Worm (Caenorhabditis elegans) whole organism, L3 larva: ENCODE measurements around the gene scc-1.
A peak's percentile ranks its signal among the peaks of the same experiment; 100 is the strongest.

Source experiments
- R02D3.7 ChIP-seq: fragments of 150-350 bp; optimal IDR thresholded peaks from 2 replicates; lab custom pipeline; 2014; ENCODE audit warnings: missing biosample characterization, missing genetic modification characterization
- ZK546.5 ChIP-seq: sonication (generic microtip); optimal IDR thresholded peaks from 2 replicates; lab custom pipeline; 2017; ENCODE audit warnings: missing biosample characterization, missing genetic modification characterization
- aly-2 ChIP-seq: fragments of 150-350 bp; optimal IDR thresholded peaks from 2 replicates; lab custom pipeline; 2014; ENCODE audit warnings: missing biosample characterization, missing genetic modification characterization
- ama-1 ChIP-seq: fragments of 150-350 bp; optimal IDR thresholded peaks from 2 replicates; lab custom pipeline; 2018
- ceh-16 ChIP-seq: sonication (generic microtip); optimal IDR thresholded peaks from 2 replicates; lab custom pipeline; 2017; ENCODE audit warnings: missing biosample characterization, missing genetic modification characterization
- ceh-28 ChIP-seq: fragments of 150-350 bp; optimal IDR thresholded peaks from 2 replicates; lab custom pipeline; 2014; ENCODE audit warnings: missing biosample characterization, missing genetic modification reagents, missing genetic modification characterization
- ceh-82 ChIP-seq: fragments of 150-350 bp; optimal IDR thresholded peaks from 2 replicates; lab custom pipeline; 2014; ENCODE audit warnings: missing biosample characterization, missing genetic modification characterization
- daf-12 ChIP-seq: fragments of 150-350 bp; optimal IDR thresholded peaks from 2 replicates; lab custom pipeline; 2014; ENCODE audit warnings: missing biosample characterization, missing genetic modification reagents, missing genetic modification characterization
- egl-27 ChIP-seq: sonication (generic microtip); optimal IDR thresholded peaks from 4 replicates; lab custom pipeline; 2017; ENCODE audit warnings: missing biosample characterization, missing genetic modification reagents, missing genetic modification characterization
- egl-5 ChIP-seq: fragments of 150-350 bp; optimal IDR thresholded peaks from 2 replicates; lab custom pipeline; 2017; ENCODE audit warnings: missing biosample characterization, missing genetic modification reagents, missing genetic modification characterization, inconsistent platforms
- elt-2 ChIP-seq: sonication (generic microtip); optimal IDR thresholded peaks from 2 replicates; lab custom pipeline; 2016; ENCODE audit warnings: missing genetic modification reagents, mild to moderate bottlenecking, missing genetic modification characterization, missing compliant biosample characterization
- elt-3 ChIP-seq, 3 experiments: fragments of 150-350 bp in 1 of 3; sonication (generic microtip) in 2 of 3; optimal IDR thresholded peaks; 2 replicates in 2 of 3; 4 replicates in 1 of 3; lab custom pipeline; 2014 to 2017; ENCODE audit warnings: missing biosample characterization in 3 of 3, missing genetic modification characterization in 3 of 3
- eor-1 ChIP-seq, 2 experiments: fragments of 150-350 bp; optimal IDR thresholded peaks; 2 replicates each; lab custom pipeline; 2014 to 2018; ENCODE audit warnings: missing biosample characterization in 2 of 2, missing genetic modification characterization in 2 of 2
- hmg-11 ChIP-seq: sonication (generic microtip); optimal IDR thresholded peaks from 2 replicates; lab custom pipeline; 2016; ENCODE audit warnings: missing genetic modification characterization, missing compliant biosample characterization
- jun-1 ChIP-seq: fragments of 150-350 bp; optimal IDR thresholded peaks from 2 replicates; lab custom pipeline; 2014; ENCODE audit warnings: missing biosample characterization, missing genetic modification reagents, missing genetic modification characterization
- lin-15B ChIP-seq: fragments of 150-350 bp; optimal IDR thresholded peaks from 2 replicates; lab custom pipeline; 2014; ENCODE audit warnings: missing biosample characterization, missing genetic modification characterization
- lin-39 ChIP-seq: fragments of 150-350 bp; optimal IDR thresholded peaks from 2 replicates; lab custom pipeline; 2018; ENCODE audit warnings: missing biosample characterization, missing genetic modification reagents, missing genetic modification characterization
- lsy-12 ChIP-seq: sonication (generic microtip); optimal IDR thresholded peaks from 2 replicates; lab custom pipeline; 2016; ENCODE audit warnings: mild to moderate bottlenecking, missing genetic modification characterization, missing compliant biosample characterization
- mdl-1 ChIP-seq: fragments of 150-350 bp; optimal IDR thresholded peaks from 2 replicates; lab custom pipeline; 2014; ENCODE audit warnings: missing biosample characterization, missing genetic modification characterization
- nfya-1 ChIP-seq: sonication (generic microtip); optimal IDR thresholded peaks from 2 replicates; lab custom pipeline; 2017; ENCODE audit warnings: missing genetic modification characterization, mild to moderate bottlenecking, missing compliant biosample characterization, antibody characterized with exemption, moderate library complexity; ENCODE audit not compliant: insufficient read depth
- nhr-23 ChIP-seq: fragments of 150-350 bp; optimal IDR thresholded peaks from 2 replicates; lab custom pipeline; 2014; ENCODE audit warnings: missing biosample characterization, missing genetic modification reagents, missing genetic modification characterization
- nhr-25 ChIP-seq: sonication (generic microtip); optimal IDR thresholded peaks from 2 replicates; lab custom pipeline; 2017; ENCODE audit warnings: missing biosample characterization, missing genetic modification characterization
- nhr-28 ChIP-seq: fragments of 150-350 bp; optimal IDR thresholded peaks from 2 replicates; lab custom pipeline; 2014; ENCODE audit warnings: missing biosample characterization, missing genetic modification characterization
- nhr-43 ChIP-seq: sonication (generic microtip); optimal IDR thresholded peaks from 2 replicates; lab custom pipeline; 2016; ENCODE audit warnings: mild to moderate bottlenecking, missing genetic modification characterization, missing compliant biosample characterization; ENCODE audit not compliant: poor library complexity, severe bottlenecking
- nhr-67 ChIP-seq: fragments of 150-350 bp; optimal IDR thresholded peaks from 2 replicates; lab custom pipeline; 2014; ENCODE audit warnings: missing biosample characterization, missing genetic modification characterization
- nhr-76 ChIP-seq: fragments of 150-350 bp; sonication (generic microtip); optimal IDR thresholded peaks from 5 replicates; lab custom pipeline; 2014; ENCODE audit warnings: missing biosample characterization, missing genetic modification characterization
- nhr-77 ChIP-seq: fragments of 150-350 bp; optimal IDR thresholded peaks from 2 replicates; lab custom pipeline; 2014; ENCODE audit warnings: missing biosample characterization, missing genetic modification characterization
- pha-4 ChIP-seq: fragments of 150-350 bp; optimal IDR thresholded peaks from 2 replicates; lab custom pipeline; 2014; ENCODE audit warnings: missing biosample characterization, missing genetic modification reagents, missing genetic modification characterization
- pqm-1 ChIP-seq: fragments of 150-350 bp; optimal IDR thresholded peaks from 2 replicates; lab custom pipeline; 2017; ENCODE audit warnings: missing biosample characterization, missing genetic modification characterization, inconsistent platforms
- sea-2 ChIP-seq: fragments of 150-350 bp; sonication (generic microtip); optimal IDR thresholded peaks from 4 replicates; lab custom pipeline; 2014; ENCODE audit warnings: missing biosample characterization, missing genetic modification reagents, missing genetic modification characterization
- skn-1 ChIP-seq: fragments of 150-350 bp; optimal IDR thresholded peaks from 2 replicates; lab custom pipeline; 2014; ENCODE audit warnings: missing biosample characterization, missing genetic modification characterization
- snpc-4 ChIP-seq: fragments of 150-350 bp; optimal IDR thresholded peaks from 2 replicates; lab custom pipeline; 2014; ENCODE audit warnings: missing biosample characterization, missing genetic modification characterization
- tbx-2 ChIP-seq: sonication (generic microtip); optimal IDR thresholded peaks from 2 replicates; lab custom pipeline; 2016; ENCODE audit warnings: mild to moderate bottlenecking, missing genetic modification characterization, missing compliant biosample characterization
- zag-1 ChIP-seq: fragments of 150-350 bp; optimal IDR thresholded peaks from 2 replicates; lab custom pipeline; 2014; ENCODE audit warnings: missing biosample characterization, missing genetic modification characterization
- ztf-11 ChIP-seq: fragments of 150-350 bp; optimal IDR thresholded peaks from 2 replicates; lab custom pipeline; 2014; ENCODE audit warnings: missing biosample characterization, missing genetic modification characterization
- ztf-4 ChIP-seq: fragments of 150-350 bp; optimal IDR thresholded peaks from 2 replicates; lab custom pipeline; 2014; ENCODE audit warnings: missing biosample characterization, missing genetic modification characterization

Gene scc-1

ce11 chrII:4737348-4737747, 38.8 kb downstream of the scc-1 start, which contains the start of gene ctsa-1.1:
Gene ctsa-1.1, plus strand, starts transcription at chrII:4737648.
- no peak for TF ChIP-seq R02D3.7
- TF ChIP-seq ztf-4 (tag; lab: Kevin White, UChicago): no peak
- TF ChIP-seq pha-4: no peak
- TF ChIP-seq egl-5 (tag; lab: Kevin White, UChicago): no peak
- no peak for TF ChIP-seq ama-1 (lab: Kevin White, UChicago)
- TF ChIP-seq lin-39 (tag; lab: Kevin White, UChicago): no peak
- no peak for TF ChIP-seq zag-1 (tag; lab: Kevin White, UChicago)
- no peak for TF ChIP-seq ceh-28 (tag; lab: Kevin White, UChicago)
- no peak for TF ChIP-seq ceh-16 (tag; lab: Kevin White, UChicago)
- no peak for TF ChIP-seq nhr-23 (tag; lab: Kevin White, UChicago)
- no peak for TF ChIP-seq hmg-11 (tag; lab: Kevin White, UChicago)

ce11 chrII:4739984-4740462, 41.5 kb downstream of the scc-1 start, which contains the start of gene eas-1:
Gene eas-1, plus strand, starts transcription at chrII:4740412.
- TF ChIP-seq hmg-11 (tag; lab: Kevin White, UChicago) (peak; percentile 22), nhr-23 (tag; lab: Kevin White, UChicago) (peak; percentile 81), nfya-1 (peak; percentile 82), lsy-12 (tag; lab: Kevin White, UChicago) (peak; percentile 82), nhr-28 (tag; lab: Kevin White, UChicago) (no peak), lin-15B (tag; lab: Kevin White, UChicago) (peak; percentile 82), elt-2 (tag; lab: Kevin White, UChicago) (peak; percentile 62), ztf-4 (tag; lab: Kevin White, UChicago) (no peak), ceh-82 (tag; lab: Kevin White, UChicago) (no peak), aly-2 (tag; lab: Kevin White, UChicago) (no peak), lin-39 (tag; lab: Kevin White, UChicago) (peak; percentile 52), eor-1 (tag; optimal IDR thresholded peaks at IDR 0.05; lab: Kevin White, UChicago) (no peak), zag-1 (tag; lab: Kevin White, UChicago) (no peak), nhr-77 (no peak), elt-3 (tag; optimal IDR thresholded peaks at IDR 0.05; lab: Kevin White, UChicago) (no peak), sea-2 (GFP tag; lab: Kevin White, UChicago) (no peak), ZK546.5 (tag; lab: Kevin White, UChicago) (no peak), nhr-67 (tag; lab: Kevin White, UChicago) (no peak), nhr-43 (tag; lab: Kevin White, UChicago) (peak; percentile 90), mdl-1 (peak; percentile 53), R02D3.7 (peak; percentile 25), tbx-2 (tag; lab: Kevin White, UChicago) (peak; percentile 3), daf-12 (tag; lab: Kevin White, UChicago) (no peak), nhr-76 (tag; lab: Kevin White, UChicago) (no peak), snpc-4 (tag; lab: Kevin White, UChicago) (peak; percentile 72), ama-1 (lab: Kevin White, UChicago) (no peak), pqm-1 (tag; lab: Kevin White, UChicago) (peak; percentile 21), nhr-25 (tag; lab: Kevin White, UChicago) (peak; percentile 77), jun-1 (tag; lab: Kevin White, UChicago) (peak; percentile 57), ztf-11 (tag; lab: Kevin White, UChicago) (no peak), ceh-28 (tag; lab: Kevin White, UChicago) (peak; percentile 35), skn-1 (peak; percentile 44), egl-27 (tag; lab: Kevin White, UChicago) (no peak)

- TF ChIP-seq pqm-1 (tag; lab: Kevin White, UChicago) (peak; percentile 39), lsy-12 (tag; lab: Kevin White, UChicago) (peak; percentile 33), eor-1 (tag; optimal IDR thresholded peaks at IDR 0.05; lab: Kevin White, UChicago) (no peak), nhr-23 (tag; lab: Kevin White, UChicago) (peak; percentile 29), elt-2 (tag; lab: Kevin White, UChicago) (peak; percentile 62), jun-1 (tag; lab: Kevin White, UChicago) (peak; percentile 12), sea-2 (GFP tag; lab: Kevin White, UChicago) (no peak)
These were observed 43.1 kb downstream of the scc-1 start, which contains the start of gene acs-11 for ce11 chrII:4741527-4742187. Gene acs-11, plus strand, starts transcription at chrII:4742137.
